Fruit fly (Drosophila melanogaster) whole organism, wandering third instar larva: ENCODE data around the gene Dbp21E2.

ENCODE experiments used
- CG32264 ChIP-seq: fragments of 200-800 bp; sonication (Bioruptor generic); optimal IDR thresholded peaks from 2 replicates; lab custom pipeline; 2016; ENCODE audit warnings: missing biosample characterization, missing genetic modification characterization
- CG9705 ChIP-seq: fragments of 200-800 bp; sonication (Bioruptor generic); optimal IDR thresholded peaks from 2 replicates; lab custom pipeline; 2018; ENCODE audit warnings: missing biosample characterization, mild to moderate bottlenecking, missing genetic modification characterization
- CrebA ChIP-seq: fragments of 200-800 bp; sonication (Bioruptor generic); optimal IDR thresholded peaks from 2 replicates; lab custom pipeline; 2016; ENCODE audit warnings: missing biosample characterization, mild to moderate bottlenecking, missing genetic modification characterization, borderline replicate concordance
- Dif ChIP-seq: fragments of 200-275, 200-300 bp; sonication (Bioruptor generic); optimal IDR thresholded peaks from 2 replicates; lab custom pipeline; 2018; ENCODE audit warnings: missing biosample characterization, missing genetic modification characterization; ENCODE audit not compliant: partially characterized antibody
- GATAd ChIP-seq: sonication (Bioruptor generic); optimal IDR thresholded peaks from 2 replicates; lab custom pipeline; 2016; ENCODE audit warnings: missing biosample characterization, missing genetic modification characterization
- Hnf4 ChIP-seq: fragments of 200-800 bp; sonication (Bioruptor generic); optimal IDR thresholded peaks from 2 replicates; lab custom pipeline; 2016; ENCODE audit warnings: missing biosample characterization, mild to moderate bottlenecking, missing genetic modification characterization
- Hr83 ChIP-seq: fragments of 200-300 bp; sonication (Bioruptor generic); optimal IDR thresholded peaks from 2 replicates; lab custom pipeline; 2016; ENCODE audit warnings: missing biosample characterization, mild to moderate bottlenecking, missing genetic modification characterization, moderate library complexity; ENCODE audit not compliant: poor library complexity, severe bottlenecking
- Myc ChIP-seq: fragments of >200 bp; optimal IDR thresholded peaks from 2 replicates; lab custom pipeline; 2017
- OdsH ChIP-seq: fragments of 200-800 bp; sonication (Bioruptor generic); optimal IDR thresholded peaks from 2 replicates; lab custom pipeline; 2016; ENCODE audit warnings: missing biosample characterization, mild to moderate bottlenecking, missing genetic modification characterization
- Sp1 ChIP-seq: fragments of 200-800 bp; sonication (Bioruptor generic); optimal IDR thresholded peaks from 3 replicates; lab custom pipeline; 2019; ENCODE audit warnings: missing biosample characterization, mild to moderate bottlenecking, missing genetic modification characterization, moderate library complexity
- br ChIP-seq: fragments of 200-800 bp; sonication (Bioruptor generic); optimal IDR thresholded peaks from 2 replicates; lab custom pipeline; 2016; ENCODE audit warnings: missing biosample characterization, missing genetic modification characterization
- brk ChIP-seq: fragments of 200-800 bp; sonication (Bioruptor generic); optimal IDR thresholded peaks from 2 replicates; lab custom pipeline; 2016; ENCODE audit warnings: missing biosample characterization, mild to moderate bottlenecking, missing genetic modification characterization
- dl ChIP-seq, 2 experiments: fragments of 175-275, 200-275 bp in 1 of 2; fragments of 200-275 bp in 1 of 2; sonication (Bioruptor generic); optimal IDR thresholded peaks; lab custom pipeline; 2018; ENCODE audit warnings: mild to moderate bottlenecking in 2 of 2, missing biosample characterization in 2 of 2, missing genetic modification characterization in 2 of 2, moderate library complexity in 2 of 2; ENCODE audit not compliant: partially characterized antibody in 2 of 2, insufficient read depth in 1 of 2
- ey ChIP-seq: fragments of 200-800 bp; sonication (Bioruptor generic); optimal IDR thresholded peaks from 2 replicates; lab custom pipeline; 2016; ENCODE audit warnings: missing biosample characterization, missing genetic modification characterization
- foxo ChIP-seq, 2 experiments: fragments of 200-800 bp; sonication (Bioruptor generic); optimal IDR thresholded peaks; 2 replicates in 1 of 2; 3 replicates in 1 of 2; lab custom pipeline; 2016 to 2017; ENCODE audit warnings: missing biosample characterization in 2 of 2, missing genetic modification characterization in 2 of 2
- fru ChIP-seq: fragments of 200-800 bp; sonication (Bioruptor generic); optimal IDR thresholded peaks from 3 replicates; lab custom pipeline; 2016; ENCODE audit warnings: missing biosample characterization, mild to moderate bottlenecking, missing genetic modification characterization
- h ChIP-seq: fragments of 200-800 bp; sonication (Bioruptor generic); optimal IDR thresholded peaks from 3 replicates; lab custom pipeline; 2016; ENCODE audit warnings: missing biosample characterization, mild to moderate bottlenecking, missing genetic modification characterization
- lola ChIP-seq: fragments of >200 bp; optimal IDR thresholded peaks from 2 replicates; lab custom pipeline; 2017; ENCODE audit warnings: missing biosample characterization, missing genetic modification characterization
- pan ChIP-seq: fragments of >200 bp; optimal IDR thresholded peaks from 2 replicates; lab custom pipeline; 2017
- psq ChIP-seq: fragments of 200-800 bp; sonication (Bioruptor generic); optimal IDR thresholded peaks from 3 replicates; lab custom pipeline; 2017; ENCODE audit warnings: missing biosample characterization, mild to moderate bottlenecking, missing genetic modification characterization, moderate library complexity
- rgr ChIP-seq: fragments of 200-800 bp; sonication (Bioruptor generic); optimal IDR thresholded peaks from 3 replicates; lab custom pipeline; 2016; ENCODE audit warnings: missing biosample characterization, mild to moderate bottlenecking, missing genetic modification characterization
- sage ChIP-seq: fragments of 200-800 bp; sonication (Bioruptor generic); optimal IDR thresholded peaks from 2 replicates; lab custom pipeline; 2016; ENCODE audit warnings: missing biosample characterization, mild to moderate bottlenecking, missing genetic modification characterization
- sv ChIP-seq: fragments of 200-800 bp; sonication (Bioruptor generic); optimal IDR thresholded peaks from 3 replicates; lab custom pipeline; 2016; ENCODE audit warnings: missing biosample characterization, missing genetic modification characterization
- woc ChIP-seq: sonication (Bioruptor generic); optimal IDR thresholded peaks from 2 replicates; lab custom pipeline; 2016; ENCODE audit warnings: missing biosample characterization, mild to moderate bottlenecking, missing genetic modification characterization

The Dbp21E2 gene

dm6 chr2L:856690-857488, 45.5 kb downstream of the Dbp21E2 start:
- TF ChIP-seq psq (GFP tag; lab: Kevin White, UChicago) (peak; percentile 25), CG32264 (GFP tag; lab: Kevin White, UChicago) (no peak), dl (GFP tag; optimal IDR thresholded peaks at IDR 0.05; lab: Kevin White, UChicago; ENCODE audit: insufficient read depth in 1 of 2, partially characterized antibody in 2 of 2) (no peak), CG9705 (no peak), Hr83 (GFP tag; lab: Kevin White, UChicago) (peak; percentile 65), fru (GFP tag; lab: Kevin White, UChicago) (peak; percentile 43), lola (GFP tag; lab: Kevin White, UChicago) (no peak), foxo (GFP tag; optimal IDR thresholded peaks at IDR 0.05; lab: Kevin White, UChicago) (peak in 1 of 2 experiments; percentile 52), sv (peak; percentile 22), sage (peak; percentile 12), ey (peak; percentile 48), h (peak; percentile 0), pan (lab: Kevin White, UChicago) (no peak), rgr (GFP tag; lab: Kevin White, UChicago) (peak; percentile 8)

- TF ChIP-seq rgr (GFP tag; lab: Kevin White, UChicago) = peak; percentile 34
- TF ChIP-seq GATAd (GFP tag; lab: Kevin White, UChicago) = no peak
- TF ChIP-seq Sp1 (GFP tag; lab: Kevin White, UChicago) = peak; percentile 23
- no peak for TF ChIP-seq Dif
- no peak for TF ChIP-seq pan (lab: Kevin White, UChicago)
- peak; percentile 47 for TF ChIP-seq Hnf4 (GFP tag; lab: Kevin White, UChicago)
- TF ChIP-seq fru (GFP tag; lab: Kevin White, UChicago) = peak; percentile 72
- peak in 1 of 2 experiments; percentile 40 for TF ChIP-seq foxo (GFP tag; optimal IDR thresholded peaks at IDR 0.05; lab: Kevin White, UChicago)
- TF ChIP-seq OdsH = peak; percentile 65
- peak; percentile 46 for TF ChIP-seq br (GFP tag; lab: Kevin White, UChicago)
- peak; percentile 86 for TF ChIP-seq CrebA (GFP tag; lab: Kevin White, UChicago)
- peak; percentile 4 for TF ChIP-seq psq (GFP tag; lab: Kevin White, UChicago)
Measured at dm6 chr2L:857897-858517, 46.6 kb downstream of the Dbp21E2 start.

DNA sequence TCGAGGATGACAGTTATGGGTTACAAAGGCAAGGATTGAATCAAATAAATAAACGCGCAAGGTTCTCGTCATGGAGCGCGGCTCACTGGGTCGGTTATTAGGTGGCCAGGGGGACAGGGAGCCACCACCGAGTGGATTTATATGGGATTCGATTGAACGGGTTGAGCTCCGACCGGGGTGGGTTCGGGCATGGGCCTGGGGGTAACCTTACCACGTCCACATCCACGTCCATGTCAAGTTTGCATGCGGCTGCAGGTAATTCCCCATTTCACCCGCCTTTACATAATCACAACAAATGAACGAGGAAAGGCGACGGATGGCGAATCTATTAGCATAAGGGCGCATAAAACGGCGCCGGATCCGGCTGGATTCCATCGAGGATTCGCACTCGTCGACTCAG, 48.5 kb downstream of the Dbp21E2 start, which contains the start of gene CG13950:
TSS of gene CG13950 (plus strand) at position 301 of the 400 bp plus-strand sequence.
- TF ChIP-seq Myc (lab: Kevin White, UChicago) (no peak), brk (GFP tag; lab: Kevin White, UChicago) (no peak), woc (GFP tag; lab: Kevin White, UChicago) (no peak)
